Worm (Caenorhabditis elegans) whole organism, L3 larva: ENCODE results near the gene srap-1.

Experiments used
- aly-2 ChIP-seq: fragments of 150-350 bp; optimal IDR thresholded peaks from 2 replicates; lab custom pipeline; 2014; ENCODE audit warnings: missing biosample characterization, missing genetic modification characterization
- elt-2 ChIP-seq: sonication (generic microtip); optimal IDR thresholded peaks from 2 replicates; lab custom pipeline; 2016; ENCODE audit warnings: missing genetic modification reagents, mild to moderate bottlenecking, missing genetic modification characterization, missing compliant biosample characterization
- fkh-10 ChIP-seq: sonication (generic microtip); optimal IDR thresholded peaks from 2 replicates; lab custom pipeline; 2017; ENCODE audit warnings: missing biosample characterization, missing genetic modification reagents, missing genetic modification characterization
- nhr-11 ChIP-seq: fragments of 150-350 bp; optimal IDR thresholded peaks from 2 replicates; lab custom pipeline; 2014; ENCODE audit warnings: missing biosample characterization, missing genetic modification characterization
- nhr-12 ChIP-seq: fragments of 150-350 bp; optimal IDR thresholded peaks from 2 replicates; lab custom pipeline; 2014; ENCODE audit warnings: missing biosample characterization, missing genetic modification characterization
- nhr-237 ChIP-seq: fragments of 150-350 bp; optimal IDR thresholded peaks from 2 replicates; lab custom pipeline; 2014; ENCODE audit warnings: missing biosample characterization, missing genetic modification characterization
- nhr-25 ChIP-seq: sonication (generic microtip); optimal IDR thresholded peaks from 2 replicates; lab custom pipeline; 2017; ENCODE audit warnings: missing biosample characterization, missing genetic modification characterization
- nhr-76 ChIP-seq: fragments of 150-350 bp; sonication (generic microtip); optimal IDR thresholded peaks from 5 replicates; lab custom pipeline; 2014; ENCODE audit warnings: missing biosample characterization, missing genetic modification characterization
- nhr-77 ChIP-seq: fragments of 150-350 bp; optimal IDR thresholded peaks from 2 replicates; lab custom pipeline; 2014; ENCODE audit warnings: missing biosample characterization, missing genetic modification characterization
- snpc-4 ChIP-seq: fragments of 150-350 bp; optimal IDR thresholded peaks from 2 replicates; lab custom pipeline; 2014; ENCODE audit warnings: missing biosample characterization, missing genetic modification characterization
- unc-62 ChIP-seq: fragments of 150-350 bp; sonication (generic microtip); optimal IDR thresholded peaks from 4 replicates; lab custom pipeline; 2014; ENCODE audit warnings: missing biosample characterization, missing genetic modification reagents, missing genetic modification characterization

DNA sequence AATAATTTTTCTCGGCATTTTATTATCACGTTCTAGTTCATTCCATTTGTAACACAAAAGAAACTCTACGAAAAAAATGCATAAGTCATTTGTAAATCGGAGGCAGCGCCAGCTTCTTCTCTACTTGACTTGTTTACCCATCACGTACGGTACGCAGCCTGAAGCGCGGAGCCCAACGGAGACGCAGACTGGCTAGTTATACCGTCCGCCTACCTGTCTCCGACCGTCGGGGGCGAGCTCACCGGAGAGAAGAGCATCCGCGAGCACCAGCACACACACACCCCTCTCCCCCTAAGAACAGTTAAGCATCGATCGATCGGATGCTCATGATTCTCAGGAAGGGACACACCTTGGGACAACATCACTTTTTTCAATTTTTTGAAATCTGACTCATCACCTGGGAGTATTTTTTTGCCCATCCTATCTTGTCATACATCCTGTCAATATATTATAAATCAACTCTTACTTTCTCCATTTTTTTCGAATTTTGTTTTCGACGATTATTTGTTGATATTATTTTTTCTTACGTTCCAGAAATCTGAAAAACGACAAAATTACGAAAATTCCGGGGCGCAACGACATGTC, 18.8 kb downstream of the srap-1 start, which contains the start of gene plpr-1:
- TF ChIP-seq unc-62 (GFP tag; lab: Kevin White, UChicago) (no peak), aly-2 (tag; lab: Kevin White, UChicago) (no peak), nhr-237 (tag; lab: Kevin White, UChicago) (no peak), elt-2 (tag; lab: Kevin White, UChicago) (no peak), snpc-4 (no peak), nhr-11 (tag; lab: Kevin White, UChicago) (no peak), nhr-77 (tag; lab: Kevin White, UChicago) (no peak), nhr-12 (tag; lab: Kevin White, UChicago) (no peak), nhr-25 (tag; lab: Kevin White, UChicago) (no peak), nhr-76 (tag; lab: Kevin White, UChicago) (no peak), fkh-10 (GFP tag; lab: Kevin White, UChicago) (no peak)
